Fruit fly (Drosophila melanogaster): ENCODE data around the gene sog.

The sog gene

DNA sequence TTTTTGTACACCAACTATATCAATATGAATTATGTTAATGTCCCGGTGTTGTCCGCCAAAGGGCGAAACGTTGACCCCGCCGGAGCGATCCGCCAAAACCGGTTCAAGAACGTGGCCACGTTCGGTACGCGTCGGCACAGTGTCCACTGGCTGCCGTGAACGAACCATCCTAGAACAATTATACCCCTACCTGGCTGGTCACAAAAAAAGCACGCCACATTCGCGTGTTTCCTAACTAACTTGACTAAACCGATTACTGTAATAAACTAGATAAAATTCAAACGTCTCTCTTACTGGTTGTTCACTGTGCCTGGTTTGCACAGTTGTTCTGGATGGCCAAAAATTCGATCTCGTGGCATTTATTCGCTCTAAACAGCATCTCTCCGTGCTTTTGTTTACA is 53.7 kb downstream of the sog start (continued):
- TF ChIP-seq Six4 (GFP tag; optimal IDR thresholded peaks at IDR 0.05) (peak; percentile 76), CG13894 (tag; optimal IDR thresholded peaks at IDR 0.05) (peak; percentile 87), lmd (GFP tag; IDR thresholded peaks at IDR 0.05) (peak; percentile 95), ab (GFP tag; optimal IDR thresholded peaks at IDR 0.05) (peak; percentile 85), Opbp (GFP tag; IDR thresholded peaks at IDR 0.05; ENCODE audit: partially characterized antibody) (no peak), CG2889 (GFP tag; IDR thresholded peaks at IDR 0.05) (peak; percentile 89), dimm (GFP tag; IDR thresholded peaks at IDR 0.05) (peak; percentile 75), CG15514 (GFP tag; optimal IDR thresholded peaks at IDR 0.05) (peak; percentile 84), Bteb2 (GFP tag; optimal IDR thresholded peaks at IDR 0.05) (peak; percentile 90), Hsf (GFP tag; optimal IDR thresholded peaks at IDR 0.05) (peak; percentile 90), Fer3 (tag; optimal IDR thresholded peaks at IDR 0.05) (peak; percentile 93), z (GFP tag; IDR thresholded peaks at IDR 0.05) (peak; percentile 54; the same call in 1 of the 3 replicates), hbn (GFP tag; IDR thresholded peaks at IDR 0.05; ENCODE audit: partially characterized antibody) (no peak), Ssrp (tag; optimal IDR thresholded peaks at IDR 0.05) (peak; percentile 83), Lim3 (GFP tag; IDR thresholded peaks at IDR 0.05) (peak; percentile 39; the same call in 1 of the 2 replicates), CG4360 (GFP tag; IDR thresholded peaks at IDR 0.05) (peak; percentile 59), BtbVII (GFP tag; optimal IDR thresholded peaks at IDR 0.05) (peak; percentile 85), CG8290 (GFP tag; optimal IDR thresholded peaks at IDR 0.05) (peak; percentile 74), CG8290 (tag; optimal IDR thresholded peaks at IDR 0.05) (peak; percentile 56 to 99), CG13624 (GFP tag; optimal IDR thresholded peaks at IDR 0.05) (peak; percentile 95), ken (GFP tag; IDR thresholded peaks at IDR 0.05) (peak; percentile 91), Stat92E (GFP tag; optimal IDR thresholded peaks at IDR 0.05) (no peak), CG18476 (GFP tag; optimal IDR thresholded peaks at IDR 0.05) (peak; percentile 81), zen (tag; optimal IDR thresholded peaks at IDR 0.05) (peak; percentile 84), CrebB (tag; optimal IDR thresholded peaks at IDR 0.05) (peak; percentile 92), CG4404 (GFP tag; IDR thresholded peaks at IDR 0.05) (peak; percentile 91), CG3838 (GFP tag; optimal IDR thresholded peaks at IDR 0.05) (peak; percentile 48), trh (GFP tag; optimal IDR thresholded peaks at IDR 0.05) (peak; percentile 61), fd3F (GFP tag; optimal IDR thresholded peaks at IDR 0.05) (peak; percentile 89), Mrtf (GFP tag; IDR thresholded peaks at IDR 0.05) (peak; percentile 93), Ravus (GFP tag; IDR thresholded peaks at IDR 0.05) (peak; percentile 84), ro (GFP tag; IDR thresholded peaks at IDR 0.05) (peak; percentile 50; the same call in 1 of the 2 replicates), CG10274 (GFP tag; optimal IDR thresholded peaks at IDR 0.05) (peak; percentile 84), H2.0 (GFP tag; IDR thresholded peaks at IDR 0.05) (peak; percentile 89), nerfin-1 (tag; optimal IDR thresholded peaks at IDR 0.05) (peak; percentile 73), caup (GFP tag; optimal IDR thresholded peaks at IDR 0.05; ENCODE audit: severe bottlenecking) (peak; percentile 93), CG10209 (GFP tag; optimal IDR thresholded peaks at IDR 0.05) (peak; percentile 91), Deaf1 (tag; optimal IDR thresholded peaks at IDR 0.05) (peak; percentile 65), bcd (GFP tag; optimal IDR thresholded peaks at IDR 0.05) (peak; percentile 91), Doc2 (GFP tag; IDR thresholded peaks at IDR 0.05) (peak; percentile 38; the same call in 1 of the 2 replicates), CG11560 (tag; IDR thresholded peaks at IDR 0.05) (peak; percentile 75), Hr78 (GFP tag; optimal IDR thresholded peaks at IDR 0.05) (peak in 1 of 2 experiments; percentile 65), Nf-YC (tag; optimal IDR thresholded peaks at IDR 0.05) (peak; percentile 66), CG13287 (GFP tag; IDR thresholded peaks at IDR 0.05; ENCODE audit: partially characterized antibody) (no peak), Hr51 (GFP tag; optimal IDR thresholded peaks at IDR 0.05) (peak in 1 of 2 experiments; percentile 88), wek (GFP tag; optimal IDR thresholded peaks at IDR 0.05) (peak; percentile 64), zf30C (GFP tag; optimal IDR thresholded peaks at IDR 0.05) (no peak), shn (GFP tag; optimal IDR thresholded peaks at IDR 0.05) (peak; percentile 84), sna (GFP tag; IDR thresholded peaks at IDR 0.05; ENCODE audit: partially characterized antibody) (no peak), Chrac-16 (GFP tag; optimal IDR thresholded peaks at IDR 0.05) (peak; percentile 90)
